Worm (Caenorhabditis elegans) whole organism, early embryonic: ENCODE data around the gene C49F5.8.
"Not testable (repeated sequence)": the region's sequence is repeated elsewhere in the genome, so short reads cannot be mapped to it uniquely, and the experiment has no call there.

Experiments used
- B0310.2 ChIP-seq: sonication (generic microtip); optimal IDR thresholded peaks from 2 replicates; lab custom pipeline; 2016; ENCODE audit warnings: mild to moderate bottlenecking, missing genetic modification characterization, missing compliant biosample characterization
- F13C5.2 ChIP-seq: sonication (generic microtip); optimal IDR thresholded peaks from 2 replicates; lab custom pipeline; 2017; ENCODE audit warnings: mild to moderate bottlenecking, missing genetic modification characterization, inconsistent platforms, missing compliant biosample characterization
- aly-1 ChIP-seq: sonication (generic microtip); optimal IDR thresholded peaks from 2 replicates; lab custom pipeline; 2016; ENCODE audit warnings: missing genetic modification characterization, missing compliant biosample characterization
- ama-1 ChIP-seq: fragments of 150-350 bp; optimal IDR thresholded peaks from 2 replicates; lab custom pipeline; 2014
- ceh-13 ChIP-seq: fragments of 200-800 bp; sonication (Bioruptor generic); optimal IDR thresholded peaks from 2 replicates; lab custom pipeline; 2018; ENCODE audit warnings: mild to moderate bottlenecking, missing genetic modification characterization, missing compliant biosample characterization
- ceh-36 ChIP-seq: sonication (generic microtip); optimal IDR thresholded peaks from 2 replicates; lab custom pipeline; 2016; ENCODE audit warnings: missing genetic modification characterization, inconsistent platforms, missing compliant biosample characterization
- ets-7 ChIP-seq: sonication (generic microtip); optimal IDR thresholded peaks from 2 replicates; lab custom pipeline; 2016; ENCODE audit warnings: missing genotype, missing genetic modification characterization, missing compliant biosample characterization
- flt-1 ChIP-seq: fragments of 200-800 bp; sonication (Bioruptor generic); IDR thresholded peaks from 2 replicates; pipeline ENCODE4 v1.3.6; 2022; ENCODE audit warnings: missing genetic modification characterization, missing compliant biosample characterization
- hmbx-1 ChIP-seq: sonication (generic microtip); optimal IDR thresholded peaks from 2 replicates; lab custom pipeline; 2016; ENCODE audit warnings: mild to moderate bottlenecking, missing genetic modification characterization, missing compliant biosample characterization
- hmg-4 ChIP-seq: fragments of 200-800 bp; sonication (Bioruptor generic); optimal IDR thresholded peaks from 2 replicates; lab custom pipeline; 2018; ENCODE audit warnings: mild to moderate bottlenecking, missing genetic modification characterization, missing compliant biosample characterization
- hnd-1 ChIP-seq: sonication (generic microtip); optimal IDR thresholded peaks from 2 replicates; lab custom pipeline; 2016; ENCODE audit warnings: missing genetic modification characterization, missing compliant biosample characterization
- pes-1 ChIP-seq: fragments of 200-800 bp; sonication (Bioruptor generic); IDR thresholded peaks from 2 replicates; pipeline ENCODE4 v1.3.6; 2022; ENCODE audit warnings: missing genetic modification reagents, missing genetic modification characterization, missing compliant biosample characterization
- scrt-1 ChIP-seq: fragments of 200-800 bp; sonication (Bioruptor generic); IDR thresholded peaks from 2 replicates; pipeline ENCODE4 v1.3.6; 2022; ENCODE audit warnings: missing genetic modification characterization, missing compliant biosample characterization
- sea-1 ChIP-seq: fragments of 200-800 bp; sonication (Bioruptor generic); conservative IDR thresholded peaks from 2 replicates; pipeline ENCODE4 v1.3.6; 2022; ENCODE audit warnings: missing genetic modification characterization, missing compliant biosample characterization
- tbx-11 ChIP-seq: fragments of 200-800 bp; sonication (Bioruptor generic); IDR thresholded peaks from 2 replicates; pipeline ENCODE4 v1.3.6; 2022; ENCODE audit warnings: missing genetic modification characterization, missing compliant biosample characterization
- tbx-37 ChIP-seq: fragments of 200-800 bp; sonication (Bioruptor generic); conservative IDR thresholded peaks from 2 replicates; pipeline ENCODE4 v1.3.6; 2022; ENCODE audit warnings: missing genetic modification reagents, missing genetic modification characterization, missing compliant biosample characterization
- tra-4 ChIP-seq: sonication (generic microtip); optimal IDR thresholded peaks from 2 replicates; lab custom pipeline; 2017; ENCODE audit warnings: missing genetic modification characterization, missing compliant biosample characterization

Gene C49F5.8

DNA sequence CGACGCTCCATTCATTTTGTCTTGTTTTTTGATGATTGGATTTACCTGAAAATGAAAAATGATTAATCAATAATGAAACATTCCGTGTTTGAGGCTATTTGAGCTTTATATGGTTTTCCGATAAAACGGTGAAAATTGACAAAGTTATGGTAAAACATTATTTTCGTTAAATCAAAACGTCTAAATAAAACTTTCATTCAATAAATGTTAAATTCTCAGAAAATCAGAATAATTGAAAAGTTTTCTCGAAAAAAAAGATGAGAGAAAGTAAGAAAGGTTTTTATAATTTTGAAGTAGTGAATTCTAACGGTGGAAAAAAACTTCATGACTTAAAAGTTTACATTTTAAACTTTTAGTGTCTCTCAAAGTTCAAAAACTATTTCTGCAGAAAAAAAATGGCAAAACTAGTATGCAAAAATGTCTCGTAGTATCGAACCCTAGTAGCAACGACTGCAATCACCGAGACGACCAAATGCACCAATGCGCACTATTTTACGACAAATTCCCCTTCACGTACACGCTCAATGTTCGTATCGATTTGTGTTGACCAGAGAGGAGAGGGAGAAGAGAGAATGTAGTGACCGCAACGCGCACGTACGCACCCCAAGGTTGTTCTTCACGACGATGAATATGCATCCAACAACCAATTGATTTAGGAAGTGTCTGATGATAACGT, 13.0 kb upstream of the C49F5.8 start, which contains the start of gene nfya-1:
Gene nfya-1 (minus strand): TSS at position 51 of the 676 bp plus-strand sequence.
- TF ChIP-seq scrt-1 (no peak), ama-1 (lab: Kevin White, UChicago) (no peak), F13C5.2 (tag; lab: Kevin White, UChicago) (peak; percentile 9)

DNA sequence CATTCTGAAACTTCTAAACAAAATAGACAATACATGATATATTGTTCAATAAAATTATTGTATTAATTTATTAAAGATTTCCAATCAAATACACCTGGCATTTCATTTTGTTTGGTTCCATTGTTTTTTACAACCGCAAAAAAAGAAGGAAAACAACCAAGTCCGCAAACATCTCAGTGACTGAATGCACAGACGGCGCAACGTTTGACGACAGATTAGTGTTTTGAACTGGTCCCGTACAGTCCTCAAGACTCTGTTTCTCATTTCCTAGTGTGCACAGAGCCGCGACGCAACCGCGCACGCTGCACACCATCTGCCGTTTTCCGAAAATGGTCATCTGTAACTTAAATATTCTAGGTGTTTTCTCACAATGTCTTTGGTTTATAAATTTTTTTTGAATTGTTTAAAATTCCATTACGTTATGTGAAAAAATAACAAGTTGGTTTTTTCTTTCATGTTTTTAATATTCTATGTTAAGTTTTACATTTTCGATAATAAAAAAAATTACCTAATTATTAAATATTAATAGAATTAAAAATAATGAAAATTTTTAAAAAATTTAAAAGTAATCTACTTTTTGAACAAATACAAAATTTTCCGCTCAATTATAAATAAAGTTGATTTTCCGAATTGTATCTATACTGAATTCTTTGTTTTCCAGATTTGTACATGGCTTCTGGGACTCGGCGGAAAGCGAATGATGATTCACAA, 11.6 kb upstream of the C49F5.8 start, which contains the start of gene lsd-1:
Gene lsd-1 (plus strand): TSS at position 661 of the 711 bp plus-strand sequence.
- TF ChIP-seq ceh-36 (tag; lab: Kevin White, UChicago) (no peak), tra-4 (tag; lab: Kevin White, UChicago) (no peak), hmg-4 (peak; percentile 7)

DNA sequence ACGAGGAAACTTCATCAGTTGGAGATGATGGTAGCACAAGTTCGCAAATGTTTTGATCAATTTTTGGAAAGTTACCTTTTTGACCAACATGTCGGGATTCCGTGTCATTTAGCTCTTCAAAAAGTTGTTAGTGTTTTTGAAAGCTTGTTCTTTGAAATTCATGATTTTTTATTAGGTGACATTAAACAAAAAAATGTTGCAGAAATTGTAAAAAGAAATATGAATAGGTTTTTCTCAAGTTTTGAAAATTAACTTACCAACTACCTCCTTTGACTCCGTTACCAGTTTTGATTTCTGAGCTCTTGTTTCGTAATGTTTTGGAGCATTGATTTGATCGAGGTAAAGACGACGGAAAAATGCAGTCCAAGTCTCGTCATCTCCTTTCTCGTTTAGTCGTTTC, 7.8 kb upstream of the C49F5.8 start:
- no peak for TF ChIP-seq tra-4 (tag; lab: Kevin White, UChicago)
- no peak for TF ChIP-seq ceh-36 (tag; lab: Kevin White, UChicago)
- TF ChIP-seq flt-1, result no peak
- TF ChIP-seq hmg-4, result no peak
- no peak for TF ChIP-seq ceh-13
- no peak for TF ChIP-seq sea-1 (GFP tag; lab: Robert Waterston, UW)
- TF ChIP-seq pes-1, result no peak
- no peak for TF ChIP-seq aly-1 (tag; lab: Kevin White, UChicago)
- no peak for TF ChIP-seq hmbx-1 (tag; lab: Kevin White, UChicago)

DNA sequence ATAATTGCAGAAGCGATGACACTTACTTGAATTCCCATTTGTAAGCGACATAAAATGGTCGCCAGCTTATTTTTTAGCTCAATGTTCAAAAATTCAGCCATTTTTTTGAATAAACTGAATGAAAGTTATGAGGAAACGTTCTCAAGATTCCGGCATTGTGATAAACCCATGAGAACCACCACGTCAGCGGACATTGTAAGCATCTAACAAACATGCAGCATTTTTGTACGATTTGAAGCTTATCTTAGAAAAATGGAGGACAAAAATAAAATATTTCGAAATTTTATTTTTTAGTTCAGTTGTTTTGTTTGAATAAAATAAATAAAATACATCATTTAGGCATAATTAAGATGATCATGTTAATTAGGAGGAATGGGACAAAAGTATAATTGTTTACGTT, 6.7 kb upstream of the C49F5.8 start, which contains the start of gene T08D10.4:
Gene T08D10.4 (minus strand): TSS at position 101 of the 400 bp plus-strand sequence.
- TF ChIP-seq B0310.2 (tag; lab: Kevin White, UChicago) (no peak), pes-1 (no peak), tra-4 (tag; lab: Kevin White, UChicago) (no peak), sea-1 (GFP tag; lab: Robert Waterston, UW) (no peak), hmg-4 (no peak), tbx-37 (GFP tag; lab: Robert Waterston, UW) (no peak), ceh-36 (tag; lab: Kevin White, UChicago) (no peak), F13C5.2 (tag; lab: Kevin White, UChicago) (no peak), ets-7 (tag; lab: Kevin White, UChicago) (no peak), tbx-11 (GFP tag; lab: Robert Waterston, UW) (no peak), ceh-13 (no peak), flt-1 (no peak), ama-1 (lab: Kevin White, UChicago) (no peak)

DNA sequence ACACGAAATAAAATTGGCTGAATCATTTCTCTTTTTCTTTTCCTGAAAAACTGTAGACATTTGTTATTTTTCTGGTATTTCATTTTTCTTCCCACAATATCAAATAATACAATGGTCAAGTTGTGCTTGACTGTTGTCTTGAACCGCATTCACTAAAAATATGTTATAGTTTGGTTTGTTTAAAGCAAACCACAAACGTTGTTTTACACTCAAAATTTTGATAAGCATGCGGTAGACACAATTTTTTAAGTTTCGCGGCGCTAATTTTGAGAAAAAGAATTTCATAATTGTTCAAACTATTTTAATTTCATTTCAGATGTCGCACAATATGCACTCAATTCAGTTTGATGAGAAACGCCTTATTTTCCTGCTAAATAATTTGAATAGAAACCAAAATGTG, 4.8 kb upstream of the C49F5.8 start, which contains the start of gene T08D10.3:
Gene T08D10.3 (plus strand): TSS at position 301 of the 400 bp plus-strand sequence.
- TF ChIP-seq tbx-37 (GFP tag; lab: Robert Waterston, UW), result no peak
- no peak for TF ChIP-seq ceh-36 (tag; lab: Kevin White, UChicago)
- no peak for TF ChIP-seq flt-1
- TF ChIP-seq tbx-11 (GFP tag; lab: Robert Waterston, UW), result no peak
- TF ChIP-seq pes-1, result no peak
- TF ChIP-seq F13C5.2 (tag; lab: Kevin White, UChicago), result no peak
- no peak for TF ChIP-seq scrt-1
- no peak for TF ChIP-seq tra-4 (tag; lab: Kevin White, UChicago)
- no peak for TF ChIP-seq hmbx-1 (tag; lab: Kevin White, UChicago)
- TF ChIP-seq aly-1 (tag; lab: Kevin White, UChicago), result no peak
- no peak for TF ChIP-seq sea-1 (GFP tag; lab: Robert Waterston, UW)
- no peak for TF ChIP-seq ceh-13
- no peak for TF ChIP-seq ama-1 (lab: Kevin White, UChicago)
- no peak for TF ChIP-seq hnd-1 (tag; lab: Kevin White, UChicago)
- no peak for TF ChIP-seq ets-7 (tag; lab: Kevin White, UChicago)
- no peak for TF ChIP-seq B0310.2 (tag; lab: Kevin White, UChicago)
- no peak for TF ChIP-seq hmg-4

DNA sequence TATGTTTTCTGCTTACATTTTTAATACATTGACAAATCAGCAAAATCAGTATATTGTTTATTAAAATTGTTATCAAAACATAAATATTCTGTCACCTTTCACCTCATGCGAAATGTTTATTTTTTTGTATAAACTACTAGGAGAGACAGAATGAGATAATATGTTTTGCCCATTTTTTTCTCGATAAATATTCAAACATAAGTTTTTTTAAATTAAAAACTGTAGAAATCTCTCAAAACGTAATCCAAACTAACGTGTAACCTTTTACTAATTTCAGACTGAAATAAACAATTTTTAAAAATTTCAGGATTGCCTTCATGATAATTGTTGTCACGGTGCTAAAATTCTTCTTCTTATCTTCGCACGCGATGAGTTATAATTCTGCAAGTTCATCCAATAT, 2.7 kb upstream of the C49F5.8 start, which contains the start of gene T08D10.5:
Gene T08D10.5 (plus strand): TSS at position 301 of the 400 bp plus-strand sequence.
- TF ChIP-seq tbx-37 (GFP tag; lab: Robert Waterston, UW), result no peak
- no peak for TF ChIP-seq hnd-1 (tag; lab: Kevin White, UChicago)
- TF ChIP-seq ceh-13, result no peak
- no peak for TF ChIP-seq ets-7 (tag; lab: Kevin White, UChicago)
- no peak for TF ChIP-seq hmg-4
- no peak for TF ChIP-seq tra-4 (tag; lab: Kevin White, UChicago)
- TF ChIP-seq flt-1, result no peak
- no peak for TF ChIP-seq ceh-36 (tag; lab: Kevin White, UChicago)
- no peak for TF ChIP-seq aly-1 (tag; lab: Kevin White, UChicago)
- TF ChIP-seq B0310.2 (tag; lab: Kevin White, UChicago), result no peak
- no peak for TF ChIP-seq pes-1
- no peak for TF ChIP-seq F13C5.2 (tag; lab: Kevin White, UChicago)
- TF ChIP-seq scrt-1, result no peak
- TF ChIP-seq sea-1 (GFP tag; lab: Robert Waterston, UW), result no peak
- no peak for TF ChIP-seq tbx-11 (GFP tag; lab: Robert Waterston, UW)
- no peak for TF ChIP-seq hmbx-1 (tag; lab: Kevin White, UChicago)
- no peak for TF ChIP-seq ama-1 (lab: Kevin White, UChicago)

DNA sequence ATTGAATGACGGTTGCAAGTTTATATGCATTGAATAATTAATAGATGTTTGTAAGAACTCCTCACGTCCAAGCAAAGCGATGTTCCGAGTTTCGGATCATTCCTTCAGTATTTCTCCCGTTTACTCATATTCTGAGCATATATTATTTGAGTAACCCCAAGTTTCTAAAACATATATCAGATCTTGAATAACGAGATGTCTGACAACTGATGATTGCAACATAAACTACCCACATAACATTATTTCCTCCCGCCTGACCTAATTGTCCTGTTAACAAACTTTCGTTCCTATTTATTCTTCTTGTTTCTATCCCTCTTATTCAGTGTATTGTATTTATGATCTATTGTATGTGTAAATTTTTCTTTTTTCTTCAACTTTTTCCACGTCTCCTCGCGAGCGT, 1.2 kb downstream of the C49F5.8 start, which contains the start of gene C49F5.13:
Gene C49F5.13 (plus strand): TSS at position 301 of the 400 bp plus-strand sequence.
- TF ChIP-seq flt-1, hmg-4, pes-1: not testable (repeated sequence)
